Fruit fly (Drosophila melanogaster): ENCODE measurements around the gene CG10650.

The CG10650 gene

DNA sequence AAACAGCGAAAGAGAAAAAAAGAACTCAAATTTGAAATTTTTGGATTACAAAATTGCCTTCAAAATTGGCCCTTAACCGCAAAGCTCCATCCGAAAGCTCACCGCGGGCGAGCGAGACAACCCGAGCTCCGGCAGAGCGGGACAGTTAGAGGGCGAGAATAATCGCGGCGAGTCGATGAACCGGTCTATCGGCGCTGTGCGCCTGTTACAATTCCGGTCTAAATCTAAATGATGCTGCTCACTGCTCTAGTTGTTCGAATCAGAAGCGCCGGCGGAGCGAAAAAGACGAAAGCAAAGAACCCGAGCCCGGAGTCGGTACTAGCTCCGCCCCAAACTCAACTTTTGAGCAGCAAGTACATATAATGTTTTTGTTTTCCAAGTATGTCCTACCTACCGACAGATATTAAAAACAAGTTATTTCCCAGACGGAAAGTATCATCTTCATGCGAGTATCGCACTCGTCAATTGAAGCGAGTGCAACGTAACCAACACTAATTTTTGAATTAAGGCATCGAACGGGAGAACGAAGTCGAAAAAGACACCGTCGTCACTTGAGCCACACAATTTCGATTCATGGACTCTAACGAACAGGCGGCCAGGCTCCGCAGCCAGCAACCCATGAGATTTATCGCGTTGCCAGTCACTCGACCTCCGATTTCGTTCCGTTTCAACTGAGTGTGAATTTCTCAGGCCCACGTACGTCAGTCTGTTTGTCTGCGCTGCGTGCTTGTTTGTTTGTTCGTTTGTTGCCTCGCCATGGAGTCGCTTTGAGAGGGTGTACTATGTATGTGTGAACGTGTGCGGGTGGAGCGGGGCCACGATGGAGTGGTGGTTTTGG, 51.3 kb downstream of the CG10650 start (continued):
- no peak for TF ChIP-seq onecut (GFP tag; IDR thresholded peaks at IDR 0.05)
- TF ChIP-seq Sox102F (GFP tag; optimal IDR thresholded peaks at IDR 0.05), result no peak
- TF ChIP-seq pan (optimal IDR thresholded peaks at IDR 0.05), result no peak
- no peak for TF ChIP-seq pan (GFP tag; optimal IDR thresholded peaks at IDR 0.05 in 1 of 2, IDR thresholded peaks at IDR 0.05 in 1 of 2)
- no peak for TF ChIP-seq CG4820 (GFP tag; optimal IDR thresholded peaks at IDR 0.05)
- TF ChIP-seq gt (GFP tag; IDR thresholded peaks at IDR 0.05), result no peak
- TF ChIP-seq nerfin-1 (tag; optimal IDR thresholded peaks at IDR 0.05), result peak; percentile 9
- no peak for TF ChIP-seq ac (GFP tag; optimal IDR thresholded peaks at IDR 0.05)
- TF ChIP-seq Stat92E (GFP tag; optimal IDR thresholded peaks at IDR 0.05), result peak in 1 of 3 experiments; percentile 27
- TF ChIP-seq gro (GFP tag; optimal IDR thresholded peaks at IDR 0.05), result peak; percentile 10
- TF ChIP-seq ara (GFP tag; IDR thresholded peaks at IDR 0.05), result no peak
- TF ChIP-seq ham (GFP tag; IDR thresholded peaks at IDR 0.05), result no peak
- no peak for TF ChIP-seq CG3281 (GFP tag; optimal IDR thresholded peaks at IDR 0.05)
- TF ChIP-seq CG3163 (GFP tag; optimal IDR thresholded peaks at IDR 0.05), result no peak
- no peak for TF ChIP-seq nerfin-2 (GFP tag; IDR thresholded peaks at IDR 0.05; ENCODE audit: partially characterized antibody)
- no peak for TF ChIP-seq zfh2 (GFP tag; optimal IDR thresholded peaks at IDR 0.05)
- peak; percentile 100 for TF ChIP-seq pros (GFP tag; optimal IDR thresholded peaks at IDR 0.05)
- TF ChIP-seq CG10565 (GFP tag; optimal IDR thresholded peaks at IDR 0.05), result no peak
- TF ChIP-seq NC2β (GFP tag; optimal IDR thresholded peaks at IDR 0.05), result no peak
- TF ChIP-seq Oaz (GFP tag; IDR thresholded peaks at IDR 0.05), result no peak
- TF ChIP-seq tio (GFP tag; optimal IDR thresholded peaks at IDR 0.05), result no peak
- TF ChIP-seq CG16813 (GFP tag; IDR thresholded peaks at IDR 0.05; ENCODE audit: partially characterized antibody), result no peak
- no peak for TF ChIP-seq gcm2 (GFP tag; optimal IDR thresholded peaks at IDR 0.05)
- no peak for TF ChIP-seq shn (GFP tag; optimal IDR thresholded peaks at IDR 0.05)
- no peak for TF ChIP-seq Dref (GFP tag; IDR thresholded peaks at IDR 0.05)
- TF ChIP-seq trh (GFP tag; optimal IDR thresholded peaks at IDR 0.05), result no peak
- no peak for TF ChIP-seq CG7556 (GFP tag; optimal IDR thresholded peaks at IDR 0.05)
- TF ChIP-seq Dp (GFP tag; optimal IDR thresholded peaks at IDR 0.05), result peak; percentile 96
- peak; percentile 38 for TF ChIP-seq dmrt99B (tag; optimal IDR thresholded peaks at IDR 0.05)
- TF ChIP-seq repo (GFP tag; optimal IDR thresholded peaks at IDR 0.05), result no peak
- TF ChIP-seq Hsf (GFP tag; optimal IDR thresholded peaks at IDR 0.05), result no peak
- TF ChIP-seq YL-1 (GFP tag; optimal IDR thresholded peaks at IDR 0.05), result no peak
- TF ChIP-seq lmd (GFP tag; IDR thresholded peaks at IDR 0.05), result no peak
- TF ChIP-seq bcd (GFP tag; optimal IDR thresholded peaks at IDR 0.05), result no peak
- no peak for TF ChIP-seq esg (GFP tag; conservative IDR thresholded peaks at IDR 0.05)
- no peak for TF ChIP-seq Aef1 (GFP tag; IDR thresholded peaks at IDR 0.05)
- no peak for TF ChIP-seq CG13775 (GFP tag; optimal IDR thresholded peaks at IDR 0.05)
- no peak for TF ChIP-seq Xrp1 (GFP tag; IDR thresholded peaks at IDR 0.05)
- no peak for TF ChIP-seq CG12744 (GFP tag; optimal IDR thresholded peaks at IDR 0.05)
- no peak for TF ChIP-seq Vsx1 (GFP tag; optimal IDR thresholded peaks at IDR 0.05)
- TF ChIP-seq sr (GFP tag; IDR thresholded peaks at IDR 0.05), result no peak
- no peak for TF ChIP-seq CG16863 (GFP tag; optimal IDR thresholded peaks at IDR 0.05)
- no peak for TF ChIP-seq CG6272 (GFP tag; IDR thresholded peaks at IDR 0.05)
- TF ChIP-seq CG6791 (GFP tag; IDR thresholded peaks at IDR 0.05; ENCODE audit: partially characterized antibody), result no peak
- TF ChIP-seq CG2120 (GFP tag; optimal IDR thresholded peaks at IDR 0.05), result no peak
- TF ChIP-seq vvl (GFP tag; IDR thresholded peaks at IDR 0.05), result no peak
- no peak for TF ChIP-seq CG8359 (GFP tag; optimal IDR thresholded peaks at IDR 0.05; ENCODE audit: borderline replicate concordance)
- peak; percentile 35 for TF ChIP-seq wek (GFP tag; optimal IDR thresholded peaks at IDR 0.05)

Data from whole organism, embryonic.